Fruit fly (Drosophila melanogaster) whole organism, pupa: ENCODE measurements around the gene pdm2.

Experiments used
- CG15710 ChIP-seq: fragments of 200-800 bp; sonication (Bioruptor generic); optimal IDR thresholded peaks from 2 replicates; lab custom pipeline; 2018; ENCODE audit warnings: missing biosample characterization, mild to moderate bottlenecking, missing genetic modification characterization, moderate library complexity
- CG8159 ChIP-seq: fragments of 200-800 bp; sonication (Bioruptor generic); optimal IDR thresholded peaks from 3 replicates; lab custom pipeline; 2018; ENCODE audit warnings: missing biosample characterization, mild to moderate bottlenecking, missing genetic modification characterization, moderate library complexity
- CG8301 ChIP-seq: fragments of 200-800 bp; sonication (Bioruptor generic); optimal IDR thresholded peaks from 2 replicates; lab custom pipeline; 2018; ENCODE audit warnings: missing biosample characterization, mild to moderate bottlenecking, missing genetic modification characterization
- D1 ChIP-seq: fragments of 200-800 bp; sonication (Bioruptor generic); optimal IDR thresholded peaks from 2 replicates; lab custom pipeline; 2018; ENCODE audit warnings: missing biosample characterization, mild to moderate bottlenecking, missing genetic modification characterization, moderate library complexity
- Ets98B ChIP-seq: fragments of 200-800 bp; sonication (Bioruptor generic); IDR thresholded peaks from 2 replicates; pipeline ENCODE4 v1.3.6; 2022; ENCODE audit warnings: missing biosample characterization, missing genetic modification characterization
- Pif1B ChIP-seq: fragments of 200-800 bp; sonication (Bioruptor generic); optimal IDR thresholded peaks from 3 replicates; lab custom pipeline; 2016; ENCODE audit warnings: missing biosample characterization, missing genetic modification characterization
- Snoo ChIP-seq: fragments of 200-800 bp; sonication (Bioruptor generic); optimal IDR thresholded peaks from 3 replicates; lab custom pipeline; 2017; ENCODE audit warnings: missing biosample characterization, mild to moderate bottlenecking, missing genetic modification characterization, inconsistent platforms
- fd96Ca ChIP-seq: fragments of 200-800 bp; sonication (Bioruptor generic); IDR thresholded peaks from 3 replicates; pipeline ENCODE4 v1.3.6; 2022; ENCODE audit warnings: missing biosample characterization, missing genetic modification characterization
- gl ChIP-seq: fragments of 200-800 bp; sonication (Bioruptor generic); optimal IDR thresholded peaks from 2 replicates; lab custom pipeline; 2018; ENCODE audit warnings: missing biosample characterization, mild to moderate bottlenecking, missing genetic modification characterization

- no peak for TF ChIP-seq D1 (tag; lab: Kevin White, UChicago)
- TF ChIP-seq CG15710 (tag; lab: Kevin White, UChicago), result no peak
- TF ChIP-seq Snoo (tag; lab: Kevin White, UChicago), result no peak
- TF ChIP-seq CG8159, result no peak
- no peak for TF ChIP-seq fd96Ca (GFP tag; lab: Robert Waterston, UW)
- no peak for TF ChIP-seq Ets98B (GFP tag; lab: Robert Waterston, UW)
- TF ChIP-seq gl (tag; lab: Kevin White, UChicago), result no peak
- TF ChIP-seq CG8301 (tag; lab: Kevin White, UChicago), result no peak
- no peak for TF ChIP-seq Pif1B
Measured at dm6 chr2L:12686811-12687210, 29.8 kb downstream of the pdm2 start.
